Fruit fly (Drosophila melanogaster) whole organism, embryonic: Measurements from ENCODE around the gene Rab9D.

Source experiments
- CG10209 ChIP-seq: fragments of 200-800 bp; sonication (Bioruptor generic); optimal IDR thresholded peaks from 3 replicates; lab custom pipeline; 2017; ENCODE audit warnings: missing biosample characterization, mild to moderate bottlenecking, missing genetic modification characterization, missing genetic modification reagents
- CG10366 ChIP-seq: fragments of 200-800 bp; sonication (Bioruptor generic); IDR thresholded peaks from 2 replicates; pipeline ENCODE4 v1.3.6; 2022; ENCODE audit warnings: missing biosample characterization, missing genetic modification characterization
- CG10543 ChIP-seq: fragments of 200-800 bp; sonication (Bioruptor generic); optimal IDR thresholded peaks from 3 replicates; lab custom pipeline; 2017; ENCODE audit warnings: missing biosample characterization, mild to moderate bottlenecking, missing genetic modification characterization, moderate library complexity
- CG11085 ChIP-seq: fragments of 200-800 bp; sonication (Bioruptor generic); IDR thresholded peaks from 2 replicates; pipeline ENCODE4 v1.3.6; 2022; ENCODE audit warnings: missing biosample characterization, missing genetic modification characterization
- CG11247 ChIP-seq: fragments of 200-800 bp; sonication (Bioruptor generic); IDR thresholded peaks from 2 replicates; pipeline ENCODE4 v1.3.6; 2022; ENCODE audit warnings: missing biosample characterization, missing genetic modification characterization
- CG12391 ChIP-seq: fragments of 200-800 bp; sonication (Bioruptor generic); optimal IDR thresholded peaks from 3 replicates; lab custom pipeline; 2018; ENCODE audit warnings: missing biosample characterization, mild to moderate bottlenecking, missing genetic modification characterization, moderate library complexity
- CG12659 ChIP-seq: fragments of 200-800 bp; sonication (Bioruptor generic); optimal IDR thresholded peaks from 3 replicates; lab custom pipeline; 2017; ENCODE audit warnings: mild to moderate bottlenecking, missing biosample characterization, missing genetic modification reagents, missing genetic modification characterization
- CG15073 ChIP-seq: fragments of 200-800 bp; sonication (Bioruptor generic); optimal IDR thresholded peaks from 2 replicates; lab custom pipeline; 2016; ENCODE audit warnings: missing biosample characterization, missing genetic modification characterization
- CG17328 ChIP-seq: fragments of 200-800 bp; sonication (Bioruptor generic); IDR thresholded peaks from 2 replicates; pipeline ENCODE4 v1.3.6; 2022; ENCODE audit warnings: missing biosample characterization, missing genetic modification characterization
- CG18476 ChIP-seq: fragments of 200-800 bp; sonication (Bioruptor generic); optimal IDR thresholded peaks from 2 replicates; lab custom pipeline; 2016; ENCODE audit warnings: missing biosample characterization, mild to moderate bottlenecking, missing genetic modification characterization
- CG18619 ChIP-seq: fragments of 200-800 bp; sonication (Bioruptor generic); optimal IDR thresholded peaks from 3 replicates; lab custom pipeline; 2017; ENCODE audit warnings: missing biosample characterization, mild to moderate bottlenecking, missing genetic modification characterization
- CG2202 ChIP-seq: fragments of 200-800 bp; sonication (Bioruptor generic); optimal IDR thresholded peaks from 2 replicates; lab custom pipeline; 2018; ENCODE audit warnings: missing biosample characterization, mild to moderate bottlenecking, missing genetic modification characterization
- CG2889 ChIP-seq: fragments of 200-800 bp; sonication (Bioruptor generic); IDR thresholded peaks from 3 replicates; pipeline ENCODE4 v1.3.6; 2022; ENCODE audit warnings: missing biosample characterization, missing genetic modification characterization
- CG3726 ChIP-seq: fragments of 200-800 bp; sonication (Bioruptor generic); IDR thresholded peaks from 3 replicates; pipeline ENCODE4, ENCODE4 v1.3.6; 2022; ENCODE audit warnings: missing biosample characterization, missing genetic modification characterization
- CG4854 ChIP-seq: fragments of 200-800 bp; sonication (Bioruptor generic); optimal IDR thresholded peaks from 2 replicates; lab custom pipeline; 2016; ENCODE audit warnings: missing biosample characterization, missing genetic modification characterization, inconsistent platforms
- CG5953 ChIP-seq: fragments of 200-800 bp; sonication (Bioruptor generic); IDR thresholded peaks from 2 replicates; pipeline ENCODE4 v1.3.6; 2022; ENCODE audit warnings: missing biosample characterization, missing genetic modification characterization
- CG6272 ChIP-seq: fragments of 200-800 bp; sonication (Bioruptor generic); IDR thresholded peaks from 2 replicates; pipeline ENCODE4 v1.3.6; 2022; ENCODE audit warnings: missing biosample characterization, missing genetic modification characterization
- CG7372 ChIP-seq: fragments of 200-800 bp; sonication (Bioruptor generic); IDR thresholded peaks from 2 replicates; pipeline ENCODE4 v1.3.6; 2022; ENCODE audit warnings: missing biosample characterization, missing genetic modification characterization
- CrebB ChIP-seq: fragments of 200-800 bp; sonication (Bioruptor generic); optimal IDR thresholded peaks from 3 replicates; lab custom pipeline; 2018; ENCODE audit warnings: missing biosample characterization, mild to moderate bottlenecking, missing genetic modification characterization
- Doc3 ChIP-seq: fragments of 200-800 bp; sonication (Bioruptor generic); IDR thresholded peaks from 3 replicates; pipeline ENCODE4 v1.3.6; 2022; ENCODE audit warnings: missing biosample characterization, missing genetic modification characterization; ENCODE audit not compliant: partially characterized antibody
- Gug ChIP-seq: fragments of 200-800 bp; sonication (Bioruptor generic); IDR thresholded peaks from 4 replicates; pipeline ENCODE4 v1.3.6; 2022; ENCODE audit warnings: missing biosample characterization, missing genetic modification characterization
- H15 ChIP-seq: fragments of 200-800 bp; sonication (Bioruptor generic); IDR thresholded peaks from 3 replicates; pipeline ENCODE4 v1.3.6; 2022; ENCODE audit warnings: missing biosample characterization, missing genetic modification characterization
- HLH3B ChIP-seq: fragments of 200-800 bp; sonication (Bioruptor generic); IDR thresholded peaks from 2 replicates; pipeline ENCODE4 v1.3.6; 2022; ENCODE audit warnings: missing biosample characterization, missing genetic modification characterization
- HLH4C ChIP-seq: fragments of 200-800 bp; sonication (Bioruptor generic); IDR thresholded peaks from 3 replicates; pipeline ENCODE4 v1.3.6; 2022; ENCODE audit warnings: missing biosample characterization, missing genetic modification characterization; ENCODE audit not compliant: partially characterized antibody
- Hr39 ChIP-seq: fragments of >200 bp; optimal IDR thresholded peaks from 2 replicates; lab custom pipeline; 2017
- Meics ChIP-seq: fragments of 200-800 bp; sonication (Bioruptor generic); optimal IDR thresholded peaks from 2 replicates; lab custom pipeline; 2017; ENCODE audit warnings: missing biosample characterization, mild to moderate bottlenecking, missing genetic modification characterization
- Mrtf ChIP-seq: fragments of 200-800 bp; sonication (Bioruptor generic); IDR thresholded peaks from 3 replicates; pipeline ENCODE4 v1.3.6; 2022; ENCODE audit warnings: missing biosample characterization, missing genetic modification characterization
- Side ChIP-seq: fragments of 200-800 bp; sonication (Bioruptor generic); optimal IDR thresholded peaks from 2 replicates; lab custom pipeline; 2016; ENCODE audit warnings: missing biosample characterization, missing genetic modification characterization
- Sry-δ ChIP-seq: fragments of 200-800 bp; sonication (Bioruptor generic); optimal IDR thresholded peaks from 2 replicates; lab custom pipeline; 2016; ENCODE audit warnings: missing biosample characterization, missing genetic modification characterization
- Tbp ChIP-seq: fragments of >200 bp; optimal IDR thresholded peaks from 2 replicates; lab custom pipeline; 2018; ENCODE audit warnings: missing biosample characterization, missing genetic modification characterization
- ab ChIP-seq: fragments of 200-800 bp; sonication (Bioruptor generic); optimal IDR thresholded peaks from 2 replicates; lab custom pipeline; 2016; ENCODE audit warnings: missing biosample characterization, missing genetic modification characterization
- chm ChIP-seq: fragments of 200-800 bp; sonication (Bioruptor generic); IDR thresholded peaks from 2 replicates; pipeline ENCODE4 v1.3.6; 2022; ENCODE audit warnings: missing biosample characterization, missing genetic modification characterization
- da ChIP-seq: fragments of 200-800 bp; sonication (Bioruptor generic); optimal IDR thresholded peaks from 2 replicates; lab custom pipeline; 2016; ENCODE audit warnings: missing biosample characterization, missing genetic modification characterization
- dan ChIP-seq: fragments of 200-800 bp; sonication (Bioruptor generic); IDR thresholded peaks from 2 replicates; pipeline ENCODE4 v1.3.6; 2022; ENCODE audit warnings: missing biosample characterization, missing genetic modification characterization
- dm ChIP-seq: fragments of 200-800 bp; sonication (Bioruptor generic); optimal IDR thresholded peaks from 3 replicates; lab custom pipeline; 2016; ENCODE audit warnings: missing biosample characterization, missing genetic modification characterization
- dmrt11E ChIP-seq: fragments of 200-800 bp; sonication (Bioruptor generic); optimal IDR thresholded peaks from 3 replicates; lab custom pipeline; 2018; ENCODE audit warnings: missing biosample characterization, mild to moderate bottlenecking, missing genetic modification characterization, moderate library complexity
- fd64A ChIP-seq: fragments of 200-800 bp; sonication (Bioruptor generic); optimal IDR thresholded peaks from 3 replicates; lab custom pipeline; 2018; ENCODE audit warnings: missing biosample characterization, mild to moderate bottlenecking, missing genetic modification characterization
- knrl ChIP-seq: fragments of 200-800 bp; sonication (Bioruptor generic); IDR thresholded peaks from 3 replicates; pipeline ENCODE4 v1.3.6; 2022; ENCODE audit warnings: missing biosample characterization, missing genetic modification characterization; ENCODE audit not compliant: partially characterized antibody
- pan ChIP-seq, 4 experiments: fragments of >200 bp in 3 of 4; fragments of 200-800 bp in 1 of 4; sonication (Bioruptor generic) in 1 of 4; optimal IDR thresholded peaks in 3 of 4; IDR thresholded peaks in 1 of 4; 2 replicates each; pipeline versions ENCODE4 v1.3.6 to Lab custom; 2017 to 2022; ENCODE audit warnings: missing biosample characterization in 2 of 4, missing genetic modification characterization in 2 of 4, mixed read lengths in 1 of 4
- pb ChIP-seq: fragments of 200-800 bp; sonication (Bioruptor generic); optimal IDR thresholded peaks from 3 replicates; lab custom pipeline; 2016; ENCODE audit warnings: missing biosample characterization, missing genetic modification characterization
- repo ChIP-seq: fragments of 200-800 bp; sonication (Bioruptor generic); optimal IDR thresholded peaks from 2 replicates; lab custom pipeline; 2016; ENCODE audit warnings: missing biosample characterization, missing genetic modification characterization
- run ChIP-seq: fragments of 200-800 bp; sonication (Bioruptor generic); optimal IDR thresholded peaks from 3 replicates; lab custom pipeline; 2018; ENCODE audit warnings: missing biosample characterization, mild to moderate bottlenecking, missing genetic modification characterization
- sens ChIP-seq: fragments of 200-800 bp; sonication (Bioruptor generic); peaks from one replicate; lab custom pipeline; 2016; ENCODE audit warnings: missing biosample characterization, missing genetic modification characterization
- seq ChIP-seq: fragments of 200-800 bp; sonication (Bioruptor generic); IDR thresholded peaks from 2 replicates; pipeline ENCODE4 v1.3.6; 2022; ENCODE audit warnings: missing biosample characterization, missing genetic modification characterization
- tap ChIP-seq: fragments of 200-800 bp; optimal IDR thresholded peaks from 3 replicates; lab custom pipeline; 2019; ENCODE audit warnings: missing biosample characterization, mild to moderate bottlenecking, missing genetic modification characterization, moderate library complexity
- trem ChIP-seq: fragments of 200-800 bp; optimal IDR thresholded peaks from 3 replicates; lab custom pipeline; 2019; ENCODE audit warnings: missing biosample characterization, mild to moderate bottlenecking, missing genetic modification characterization, moderate library complexity
- yki ChIP-seq: fragments of >200 bp; optimal IDR thresholded peaks from 3 replicates; lab custom pipeline; 2018
- z ChIP-seq: fragments of 200-800 bp; sonication (Bioruptor generic); IDR thresholded peaks from 3 replicates; pipeline ENCODE4 v1.3.6; 2022; ENCODE audit warnings: missing biosample characterization, missing genetic modification characterization
- zfh1 ChIP-seq: fragments of 200-800 bp; sonication (Bioruptor generic); IDR thresholded peaks from 3 replicates; pipeline ENCODE4 v1.3.6; 2022; ENCODE audit warnings: missing biosample characterization, missing genetic modification characterization

Gene Rab9D

DNA sequence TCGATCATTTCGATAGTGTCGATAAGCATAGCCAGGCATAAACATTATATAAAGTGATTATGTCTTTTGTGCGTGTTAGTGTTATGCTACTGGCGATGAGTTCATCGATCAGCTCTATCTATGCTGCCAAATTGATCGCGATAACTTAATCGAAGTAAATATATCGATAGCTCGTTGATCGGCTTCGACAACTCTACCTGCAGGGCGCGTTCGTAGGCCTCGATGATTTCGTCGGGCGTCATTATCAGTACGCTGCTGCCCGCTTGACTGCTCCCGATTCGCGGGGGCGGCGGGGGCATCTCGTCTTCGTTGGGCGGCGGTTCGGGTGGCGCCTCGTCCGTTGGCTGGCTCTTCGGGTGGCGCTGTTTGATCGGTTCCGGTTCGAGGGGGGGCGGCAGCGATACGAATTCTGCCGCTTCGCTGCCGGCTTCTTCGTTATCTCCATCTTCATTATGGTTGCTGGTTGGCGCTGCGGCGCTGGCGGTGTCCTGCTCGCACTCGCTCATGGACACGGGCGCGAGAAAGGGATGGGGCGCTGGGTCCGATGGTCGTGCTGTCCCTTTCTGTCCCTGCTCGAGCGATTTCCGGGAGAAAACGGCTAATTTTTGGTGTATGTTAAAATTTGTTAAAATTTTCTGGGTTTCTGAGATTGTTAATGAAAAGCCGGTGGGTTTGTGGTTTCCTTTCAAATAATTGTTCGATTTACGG is 13.3 kb downstream of the Rab9D start, which contains the start of gene CG1628 (continued):
- 0 out of 3 replicates have a peak, but pooled peaks have one; percentile 25 for TF ChIP-seq Doc3 (GFP tag; lab: Robert Waterston, UW)
- TF ChIP-seq z (GFP tag; lab: Robert Waterston, UW) = no peak
- no peak for TF ChIP-seq Mrtf (GFP tag; lab: Robert Waterston, UW)
- no peak for TF ChIP-seq CG2202 (tag; lab: Kevin White, UChicago)
- peak; percentile 30 for TF ChIP-seq CG12659 (GFP tag; lab: Kevin White, UChicago)
- TF ChIP-seq repo (GFP tag; lab: Kevin White, UChicago) = no peak
- TF ChIP-seq trem (tag; lab: Kevin White, UChicago) = no peak
- no peak for TF ChIP-seq Sry-δ
- no peak for TF ChIP-seq ab (GFP tag; lab: Kevin White, UChicago)
- TF ChIP-seq chm (GFP tag; lab: Robert Waterston, UW) = peak; percentile 64
- TF ChIP-seq knrl = no peak; the same call in 2 of the 3 replicates
- TF ChIP-seq run = no peak
- TF ChIP-seq CG5953 (GFP tag; lab: Robert Waterston, UW) = 0 out of 2 replicates have a peak, but pooled peaks have one; percentile 23
- no peak for TF ChIP-seq Side (GFP tag; lab: Kevin White, UChicago)
- no peak for TF ChIP-seq CG4854 (GFP tag; lab: Kevin White, UChicago)
- no peak for TF ChIP-seq CG7372 (GFP tag; lab: Robert Waterston, UW)
- no peak for TF ChIP-seq CG6272 (GFP tag; lab: Robert Waterston, UW)
- TF ChIP-seq zfh1 = no peak
- TF ChIP-seq tap (tag; lab: Kevin White, UChicago) = no peak
- no peak for TF ChIP-seq CG3726 (GFP tag; lab: Robert Waterston, UW)
- no peak for TF ChIP-seq CG11247
- TF ChIP-seq Meics (GFP tag; lab: Kevin White, UChicago) = peak; percentile 41
- no peak for TF ChIP-seq yki
- peak; percentile 66 for TF ChIP-seq HLH4C (GFP tag; lab: Robert Waterston, UW)
- TF ChIP-seq dmrt11E (tag; lab: Kevin White, UChicago) = no peak
- TF ChIP-seq CG17328 (GFP tag; lab: Robert Waterston, UW) = 0 out of 2 replicates have a peak, but pooled peaks have one; percentile 29
- 0 out of 2 replicates have a peak, but pooled peaks have one; percentile 20 for TF ChIP-seq seq (GFP tag; lab: Robert Waterston, UW)
- no peak for TF ChIP-seq CG18476 (GFP tag; lab: Kevin White, UChicago)
- no peak for TF ChIP-seq H15 (GFP tag; lab: Robert Waterston, UW)
- no peak for TF ChIP-seq CG2889
- no peak for TF ChIP-seq dan (GFP tag; lab: Robert Waterston, UW)
- TF ChIP-seq CG18619 (GFP tag; lab: Kevin White, UChicago) = no peak
- no peak for TF ChIP-seq CG12391 (tag; lab: Kevin White, UChicago)
- TF ChIP-seq CG11085 (GFP tag; lab: Robert Waterston, UW) = no peak
- peak; percentile 77 for TF ChIP-seq CG10543 (GFP tag; lab: Kevin White, UChicago)
- TF ChIP-seq CG10366 (GFP tag; lab: Robert Waterston, UW) = peak; percentile 15; the same call in 1 of the 2 replicates
- TF ChIP-seq Tbp (GFP tag; lab: Kevin White, UChicago) = no peak
- TF ChIP-seq CG10209 (GFP tag; lab: Kevin White, UChicago) = no peak

DNA sequence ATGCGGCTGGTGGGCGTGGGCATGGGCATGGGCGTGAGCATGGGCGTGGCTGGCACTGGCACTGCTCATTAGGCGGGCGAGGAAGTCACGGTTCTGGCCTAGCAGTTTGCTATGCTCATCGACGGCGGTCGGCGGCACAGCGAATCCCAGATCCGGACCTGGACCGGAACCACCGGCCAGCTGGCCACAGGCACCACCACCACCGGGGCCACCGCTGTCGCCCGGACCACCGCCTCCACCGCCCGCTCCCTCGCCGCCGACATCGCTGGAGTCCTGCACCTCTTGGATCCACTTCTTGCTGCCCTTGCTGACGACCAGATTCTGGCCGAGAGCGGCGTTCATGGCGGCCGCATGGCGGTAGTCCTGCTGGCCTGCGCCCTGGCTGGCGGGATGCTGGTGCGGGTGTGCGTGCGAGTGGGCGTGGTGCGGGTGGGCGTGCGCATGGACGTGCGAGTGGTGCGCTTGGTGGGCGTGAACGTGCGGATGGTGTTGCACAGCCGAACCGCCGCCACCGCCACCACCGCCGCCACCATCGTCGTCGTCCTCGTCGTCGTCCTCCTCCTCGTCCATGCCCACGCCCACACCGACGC is 18.1 kb downstream of the Rab9D start:
- TF ChIP-seq Gug (GFP tag; lab: Robert Waterston, UW) (no peak), dm (GFP tag; lab: Kevin White, UChicago) (no peak), HLH3B (GFP tag; lab: Robert Waterston, UW) (no peak), sens (peak; percentile 34), pb (GFP tag; lab: Kevin White, UChicago) (no peak), da (GFP tag; lab: Kevin White, UChicago) (no peak), CrebB (tag; lab: Kevin White, UChicago) (no peak), CG2889 (no peak), fd64A (no peak), pan (optimal IDR thresholded peaks at IDR 0.05; lab: Kevin White, UChicago) (no peak), pan (GFP tag; optimal IDR thresholded peaks at IDR 0.05 in 1 of 2, IDR thresholded peaks at IDR 0.05 in 1 of 2) (peak in 1 of 2 experiments; percentile 21), CG15073 (GFP tag; lab: Kevin White, UChicago) (no peak), Hr39 (peak; percentile 93)
